Worm (Caenorhabditis elegans): ENCODE data around the gene srw-4.

DNA sequence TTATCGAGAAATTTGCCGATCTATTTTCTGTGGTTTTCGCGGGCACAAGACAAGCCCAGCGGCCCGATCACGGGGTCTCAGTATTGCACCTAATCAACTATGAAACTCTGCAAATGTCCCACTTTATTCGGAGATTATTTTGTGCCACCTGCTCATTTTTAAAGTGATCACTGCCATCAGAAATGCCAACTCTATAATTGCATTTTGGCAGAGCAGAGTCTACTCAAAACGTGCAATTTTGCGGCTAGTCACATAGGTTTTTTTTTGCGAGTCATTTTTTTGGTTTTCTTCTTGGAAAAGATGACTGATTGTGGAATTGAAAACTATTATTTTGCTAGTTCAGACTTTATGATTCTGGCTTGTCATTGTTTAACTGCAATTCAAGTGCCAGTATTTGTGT is 23.7 kb downstream of the srw-4 start, which contains the start of gene srh-240:
- no peak for TF ChIP-seq elt-3 (tag; optimal IDR thresholded peaks at IDR 0.05)
- no peak for TF ChIP-seq elt-1 (tag; optimal IDR thresholded peaks at IDR 0.05; ENCODE audit: borderline replicate concordance, insufficient read depth)
- TF ChIP-seq ces-1 (GFP tag; optimal IDR thresholded peaks at IDR 0.05), result no peak
